Fruit fly (Drosophila melanogaster) whole organism, embryonic: ENCODE data around the gene CG34462.

Experiments used
- B-H1 ChIP-seq: fragments of 200-800 bp; sonication (Bioruptor generic); IDR thresholded peaks from 3 replicates; pipeline ENCODE4 v1.3.6; 2022; ENCODE audit warnings: missing biosample characterization, missing genetic modification characterization
- Bgb ChIP-seq: fragments of 200-800 bp; sonication (Bioruptor generic); IDR thresholded peaks from 2 replicates; pipeline ENCODE4 v1.3.6; 2022; ENCODE audit warnings: missing biosample characterization, missing genetic modification characterization; ENCODE audit not compliant: partially characterized antibody
- BtbVII ChIP-seq: fragments of 200-800 bp; sonication (Bioruptor generic); optimal IDR thresholded peaks from 3 replicates; lab custom pipeline; 2017; ENCODE audit warnings: missing biosample characterization, mild to moderate bottlenecking, missing genetic modification characterization
- CG1024 ChIP-seq: fragments of 200-800 bp; sonication (Bioruptor generic); IDR thresholded peaks from 2 replicates; pipeline ENCODE4 v1.3.6; 2022; ENCODE audit warnings: missing biosample characterization, missing genetic modification characterization
- CG10462 ChIP-seq: fragments of 200-800 bp; sonication (Bioruptor generic); optimal IDR thresholded peaks from 2 replicates; lab custom pipeline; 2016; ENCODE audit warnings: missing biosample characterization, missing genetic modification characterization
- CG12071 ChIP-seq: fragments of 200-800 bp; sonication (Bioruptor generic); optimal IDR thresholded peaks from 3 replicates; lab custom pipeline; 2018; ENCODE audit warnings: missing biosample characterization, mild to moderate bottlenecking, missing genetic modification characterization
- CG12104 ChIP-seq: fragments of 200-800 bp; sonication (Bioruptor generic); optimal IDR thresholded peaks from 3 replicates; lab custom pipeline; 2016; ENCODE audit warnings: missing biosample characterization, missing genetic modification characterization
- CG13424 ChIP-seq: fragments of 200-800 bp; sonication (Bioruptor generic); optimal IDR thresholded peaks from 2 replicates; lab custom pipeline; 2019; ENCODE audit warnings: missing biosample characterization, mild to moderate bottlenecking, missing genetic modification characterization, moderate library complexity
- CG14441 ChIP-seq: fragments of 200-800 bp; sonication (Bioruptor generic); IDR thresholded peaks from 2 replicates; pipeline ENCODE4 v1.3.6; 2022; ENCODE audit warnings: missing biosample characterization, missing genetic modification characterization
- CG1603 ChIP-seq: fragments of 200-800 bp; sonication (Bioruptor generic); optimal IDR thresholded peaks from 2 replicates; lab custom pipeline; 2019; ENCODE audit warnings: missing biosample characterization, mild to moderate bottlenecking, missing genetic modification characterization, moderate library complexity
- CG2875 ChIP-seq: fragments of 200-800 bp; sonication (Bioruptor generic); optimal IDR thresholded peaks from 2 replicates; lab custom pipeline; 2017; ENCODE audit warnings: missing biosample characterization, mild to moderate bottlenecking, missing genetic modification characterization, missing genetic modification reagents
- CG30431 ChIP-seq: fragments of 200-800 bp; sonication (Bioruptor generic); optimal IDR thresholded peaks from 2 replicates; lab custom pipeline; 2017; ENCODE audit warnings: missing biosample characterization, missing genetic modification characterization
- CG31441 ChIP-seq: fragments of 200-800 bp; sonication (Bioruptor generic); IDR thresholded peaks from 2 replicates; pipeline ENCODE4 v1.3.6; 2022; ENCODE audit warnings: missing biosample characterization, missing genetic modification characterization
- CG34224 ChIP-seq: fragments of 200-800 bp; sonication (Bioruptor generic); IDR thresholded peaks from 3 replicates; pipeline ENCODE4 v1.3.6; 2022; ENCODE audit warnings: missing biosample characterization, missing genetic modification characterization; ENCODE audit not compliant: partially characterized antibody
- CG4282 ChIP-seq: fragments of 200-800 bp; sonication (Bioruptor generic); optimal IDR thresholded peaks from 2 replicates; lab custom pipeline; 2016; ENCODE audit warnings: missing biosample characterization, missing genetic modification characterization
- CG4424 ChIP-seq: fragments of 200-800 bp; sonication (Bioruptor generic); optimal IDR thresholded peaks from 3 replicates; lab custom pipeline; 2016; ENCODE audit warnings: missing biosample characterization, missing genetic modification characterization
- CG5953 ChIP-seq: fragments of 200-800 bp; sonication (Bioruptor generic); IDR thresholded peaks from 2 replicates; pipeline ENCODE4 v1.3.6; 2022; ENCODE audit warnings: missing biosample characterization, missing genetic modification characterization
- CG6254 ChIP-seq: fragments of 200-800 bp; sonication (Bioruptor generic); optimal IDR thresholded peaks from 3 replicates; lab custom pipeline; 2017; ENCODE audit warnings: mild to moderate bottlenecking, missing biosample characterization, missing genetic modification reagents, missing genetic modification characterization
- CG7556 ChIP-seq: fragments of 200-800 bp; sonication (Bioruptor generic); optimal IDR thresholded peaks from 2 replicates; lab custom pipeline; 2017; ENCODE audit warnings: missing biosample characterization, mild to moderate bottlenecking, missing genetic modification characterization
- CG8281 ChIP-seq: fragments of 200-800 bp; sonication (Bioruptor generic); optimal IDR thresholded peaks from 2 replicates; lab custom pipeline; 2018; ENCODE audit warnings: missing biosample characterization, mild to moderate bottlenecking, missing genetic modification characterization, moderate library complexity
- Dp ChIP-seq: fragments of 200-800 bp; sonication (Bioruptor generic); optimal IDR thresholded peaks from 2 replicates; lab custom pipeline; 2018; ENCODE audit warnings: missing biosample characterization, mild to moderate bottlenecking, missing genetic modification characterization, moderate library complexity
- Eip74EF ChIP-seq, 2 experiments: fragments of 200-800 bp in 1 of 2; fragments of >200 bp in 1 of 2; sonication (Bioruptor generic) in 1 of 2; optimal IDR thresholded peaks; 2 replicates each; lab custom pipeline; 2017 to 2019; ENCODE audit warnings: missing biosample characterization in 2 of 2, missing genetic modification characterization in 2 of 2, mild to moderate bottlenecking in 1 of 2, moderate library complexity in 1 of 2
- Gug ChIP-seq: fragments of 200-800 bp; sonication (Bioruptor generic); IDR thresholded peaks from 4 replicates; pipeline ENCODE4 v1.3.6; 2022; ENCODE audit warnings: missing biosample characterization, missing genetic modification characterization
- HLH3B ChIP-seq: fragments of 200-800 bp; sonication (Bioruptor generic); IDR thresholded peaks from 2 replicates; pipeline ENCODE4 v1.3.6; 2022; ENCODE audit warnings: missing biosample characterization, missing genetic modification characterization
- Hand ChIP-seq: fragments of 200-800 bp; sonication (Bioruptor generic); optimal IDR thresholded peaks from 2 replicates; lab custom pipeline; 2017; ENCODE audit warnings: mild to moderate bottlenecking, missing biosample characterization, missing genetic modification reagents, missing genetic modification characterization
- Hr3 ChIP-seq: fragments of 200-800 bp; sonication (Bioruptor generic); optimal IDR thresholded peaks from 3 replicates; lab custom pipeline; 2016; ENCODE audit warnings: missing biosample characterization, missing genetic modification characterization
- Hr39 ChIP-seq: fragments of >200 bp; optimal IDR thresholded peaks from 2 replicates; lab custom pipeline; 2017
- Hsf ChIP-seq: fragments of 200-800 bp; sonication (Bioruptor generic); optimal IDR thresholded peaks from 3 replicates; lab custom pipeline; 2016; ENCODE audit warnings: missing biosample characterization, missing genetic modification characterization
- Lhr ChIP-seq: fragments of 200-800 bp; sonication (Bioruptor generic); optimal IDR thresholded peaks from 3 replicates; lab custom pipeline; 2017; ENCODE audit warnings: mild to moderate bottlenecking, missing biosample characterization, missing genetic modification reagents, missing genetic modification characterization
- NC2β ChIP-seq: fragments of 200-800 bp; sonication (Bioruptor generic); optimal IDR thresholded peaks from 2 replicates; lab custom pipeline; 2016; ENCODE audit warnings: missing biosample characterization, missing genetic modification characterization
- Pdp1 ChIP-seq, 2 experiments: fragments of 200-800 bp; sonication (Bioruptor generic); optimal IDR thresholded peaks; 3 replicates each; lab custom pipeline; 2016; ENCODE audit warnings: missing biosample characterization in 2 of 2, missing genetic modification characterization in 2 of 2, mild to moderate bottlenecking in 1 of 2, moderate library complexity in 1 of 2
- Six4 ChIP-seq: fragments of 200-800 bp; sonication (Bioruptor generic); optimal IDR thresholded peaks from 2 replicates; lab custom pipeline; 2016; ENCODE audit warnings: missing biosample characterization, missing genetic modification characterization
- Spps ChIP-seq: fragments of 200-800 bp; sonication (Bioruptor generic); optimal IDR thresholded peaks from 2 replicates; lab custom pipeline; 2018; ENCODE audit warnings: missing biosample characterization, mild to moderate bottlenecking, missing genetic modification characterization
- ci ChIP-seq: fragments of 200-800 bp; sonication (Bioruptor generic); IDR thresholded peaks from 3 replicates; pipeline ENCODE4 v1.3.6; 2022; ENCODE audit warnings: missing biosample characterization, missing genetic modification characterization
- cwo ChIP-seq: fragments of 200-800 bp; sonication (Bioruptor generic); optimal IDR thresholded peaks from 3 replicates; lab custom pipeline; 2017; ENCODE audit warnings: missing biosample characterization, missing genetic modification characterization, mild to moderate bottlenecking, moderate library complexity, missing genetic modification reagents
- esg ChIP-seq: fragments of 200-800 bp; sonication (Bioruptor generic); conservative IDR thresholded peaks from 2 replicates; pipeline ENCODE4 v1.3.6; 2022; ENCODE audit warnings: missing biosample characterization, missing genetic modification characterization
- gro ChIP-seq: fragments of 200-800 bp; sonication (Bioruptor generic); optimal IDR thresholded peaks from 2 replicates; lab custom pipeline; 2016; ENCODE audit warnings: missing biosample characterization, missing genetic modification characterization
- lab ChIP-seq: fragments of 200-800 bp; sonication (Bioruptor generic); optimal IDR thresholded peaks from 3 replicates; lab custom pipeline; 2017; ENCODE audit warnings: missing biosample characterization, missing genetic modification characterization, mild to moderate bottlenecking, moderate library complexity, missing genetic modification reagents
- lola ChIP-seq, 3 experiments: fragments of >200 bp in 2 of 3; fragments of 200-800 bp in 1 of 3; sonication (Bioruptor generic) in 1 of 3; optimal IDR thresholded peaks; 2 replicates each; lab custom pipeline; 2017 to 2019; ENCODE audit warnings: missing biosample characterization in 3 of 3, missing genetic modification characterization in 3 of 3, mild to moderate bottlenecking in 1 of 3, moderate library complexity in 1 of 3
- luna ChIP-seq: fragments of 200-800 bp; sonication (Bioruptor generic); optimal IDR thresholded peaks from 2 replicates; lab custom pipeline; 2016; ENCODE audit warnings: missing biosample characterization, missing genetic modification characterization
- oc ChIP-seq: fragments of 200-800 bp; sonication (Bioruptor generic); optimal IDR thresholded peaks from 2 replicates; lab custom pipeline; 2018; ENCODE audit warnings: missing biosample characterization, mild to moderate bottlenecking, missing genetic modification characterization, moderate library complexity
- onecut ChIP-seq: fragments of 200-800 bp; sonication (Bioruptor generic); IDR thresholded peaks from 2 replicates; pipeline ENCODE4 v1.3.6; 2022; ENCODE audit warnings: missing biosample characterization, missing genetic modification characterization
- pan ChIP-seq, 4 experiments: fragments of >200 bp in 3 of 4; fragments of 200-800 bp in 1 of 4; sonication (Bioruptor generic) in 1 of 4; optimal IDR thresholded peaks in 3 of 4; IDR thresholded peaks in 1 of 4; 2 replicates each; pipeline versions ENCODE4 v1.3.6 to Lab custom; 2017 to 2022; ENCODE audit warnings: missing biosample characterization in 2 of 4, missing genetic modification characterization in 2 of 4, mixed read lengths in 1 of 4
- prd ChIP-seq, 3 experiments: fragments of >200 bp in 2 of 3; fragments of 200-800 bp in 1 of 3; sonication (Bioruptor generic) in 1 of 3; optimal IDR thresholded peaks in 2 of 3; IDR thresholded peaks in 1 of 3; 2 replicates in 2 of 3; 3 replicates in 1 of 3; pipeline versions ENCODE4 v1.3.6 to Lab custom; 2017 to 2022; ENCODE audit warnings: missing biosample characterization in 1 of 3, missing genetic modification characterization in 1 of 3
- sug ChIP-seq: fragments of 200-800 bp; optimal IDR thresholded peaks from 2 replicates; lab custom pipeline; 2019; ENCODE audit warnings: missing biosample characterization, mild to moderate bottlenecking, missing genetic modification characterization, moderate library complexity
- tio ChIP-seq: fragments of 200-800 bp; sonication (Bioruptor generic); optimal IDR thresholded peaks from 2 replicates; lab custom pipeline; 2017; ENCODE audit warnings: missing biosample characterization, missing genetic modification characterization, inconsistent platforms
- trem ChIP-seq: fragments of 200-800 bp; optimal IDR thresholded peaks from 3 replicates; lab custom pipeline; 2019; ENCODE audit warnings: missing biosample characterization, mild to moderate bottlenecking, missing genetic modification characterization, moderate library complexity
- tup ChIP-seq: fragments of 200-800 bp; sonication (Bioruptor generic); optimal IDR thresholded peaks from 2 replicates; lab custom pipeline; 2016; ENCODE audit warnings: missing biosample characterization, mild to moderate bottlenecking, missing genetic modification characterization, moderate library complexity
- wek ChIP-seq: fragments of 200-800 bp; sonication (Bioruptor generic); optimal IDR thresholded peaks from 3 replicates; lab custom pipeline; 2018; ENCODE audit warnings: missing biosample characterization, mild to moderate bottlenecking, missing genetic modification characterization, moderate library complexity

Gene CG34462

dm6 chr3L:8360643-8361110, 32.3 kb downstream of the CG34462 start, which contains the start of gene Idh (continued):
- TF ChIP-seq lola (GFP tag; optimal IDR thresholded peaks at IDR 0.05; lab: Kevin White, UChicago) = no peak
- no peak for TF ChIP-seq CG7556 (GFP tag; lab: Kevin White, UChicago)
- TF ChIP-seq wek (GFP tag; lab: Kevin White, UChicago) = no peak
- TF ChIP-seq tup (GFP tag; lab: Kevin White, UChicago) = no peak
- no peak for TF ChIP-seq B-H1 (GFP tag; lab: Robert Waterston, UW)
- no peak for TF ChIP-seq CG8281 (tag; lab: Kevin White, UChicago)
- no peak for TF ChIP-seq Spps
- TF ChIP-seq esg (GFP tag; lab: Robert Waterston, UW) = no peak
- TF ChIP-seq oc (tag; lab: Kevin White, UChicago) = no peak
- TF ChIP-seq NC2β = no peak
- TF ChIP-seq CG12104 = no peak
- TF ChIP-seq BtbVII (GFP tag; lab: Kevin White, UChicago) = peak; percentile 2
- TF ChIP-seq lab (GFP tag; lab: Kevin White, UChicago) = peak; percentile 57
- peak; percentile 31 for TF ChIP-seq sug (tag; lab: Kevin White, UChicago)
- peak in 1 of 2 experiments; percentile 100 for TF ChIP-seq Pdp1 (GFP tag; optimal IDR thresholded peaks at IDR 0.05; lab: Kevin White, UChicago)
- no peak for TF ChIP-seq CG1024 (GFP tag; lab: Robert Waterston, UW)
- peak; percentile 99 for TF ChIP-seq Dp (GFP tag; lab: Kevin White, UChicago)
- TF ChIP-seq CG34224 = peak; percentile 65
- no peak for TF ChIP-seq CG10462 (GFP tag; lab: Kevin White, UChicago)
- no peak for TF ChIP-seq cwo (GFP tag; lab: Kevin White, UChicago)
- no peak for TF ChIP-seq HLH3B (GFP tag; lab: Robert Waterston, UW)
- peak; percentile 72 for TF ChIP-seq gro (GFP tag; lab: Kevin White, UChicago)
- no peak for TF ChIP-seq Lhr (GFP tag; lab: Kevin White, UChicago)
- no peak for TF ChIP-seq tio (GFP tag; lab: Kevin White, UChicago)
- peak; percentile 45; the same call in 1 of the 2 replicates for TF ChIP-seq CG14441 (GFP tag; lab: Robert Waterston, UW)
- no peak for TF ChIP-seq CG31441 (GFP tag; lab: Robert Waterston, UW)
- TF ChIP-seq Eip74EF (GFP tag; optimal IDR thresholded peaks at IDR 0.05; lab: Kevin White, UChicago) = peak in 1 of 2 experiments; percentile 27
- peak; percentile 41 for TF ChIP-seq CG12071 (GFP tag; lab: Kevin White, UChicago)
- TF ChIP-seq CG6254 (GFP tag; lab: Kevin White, UChicago) = no peak
- TF ChIP-seq onecut (GFP tag; lab: Robert Waterston, UW) = no peak
- no peak for TF ChIP-seq CG13424 (tag; lab: Kevin White, UChicago)
- no peak for TF ChIP-seq CG5953 (GFP tag; lab: Robert Waterston, UW)
- TF ChIP-seq CG4424 (GFP tag; lab: Kevin White, UChicago) = no peak
- TF ChIP-seq Gug (GFP tag; lab: Robert Waterston, UW) = no peak
- no peak for TF ChIP-seq Six4 (GFP tag; lab: Kevin White, UChicago)
- peak; percentile 2 for TF ChIP-seq CG1603
- TF ChIP-seq CG2875 (GFP tag; lab: Kevin White, UChicago) = no peak
- TF ChIP-seq Hsf (GFP tag; lab: Kevin White, UChicago) = no peak
- TF ChIP-seq CG30431 (GFP tag; lab: Kevin White, UChicago) = no peak
- no peak for TF ChIP-seq Hr3 (GFP tag; lab: Kevin White, UChicago)
- TF ChIP-seq ci (GFP tag; lab: Robert Waterston, UW) = peak; percentile 58; the same call in 2 of the 3 replicates
- TF ChIP-seq prd (optimal IDR thresholded peaks at IDR 0.05; lab: Kevin White, UChicago) = no peak
- no peak for TF ChIP-seq prd (GFP tag; IDR thresholded peaks at IDR 0.05; lab: Robert Waterston, UW)
- peak; percentile 54 for TF ChIP-seq Hand
- peak; percentile 61 for TF ChIP-seq Bgb
- TF ChIP-seq pan (optimal IDR thresholded peaks at IDR 0.05; lab: Kevin White, UChicago) = no peak
- no peak for TF ChIP-seq pan (GFP tag; optimal IDR thresholded peaks at IDR 0.05 in 1 of 2, IDR thresholded peaks at IDR 0.05 in 1 of 2)
- TF ChIP-seq trem (tag; lab: Kevin White, UChicago) = no peak
- TF ChIP-seq luna (GFP tag; lab: Kevin White, UChicago) = no peak
- TF ChIP-seq CG4282 = no peak
- no peak for TF ChIP-seq Hr39 (lab: Kevin White, UChicago)
